Fruit fly (Drosophila melanogaster) whole organism, embryonic: ENCODE measurements around the gene Tsp97E.
A peak's percentile ranks its signal among the peaks of the same experiment; 100 is the strongest.

Experiments used
- Awh ChIP-seq: fragments of 200-800 bp; sonication (Bioruptor generic); IDR thresholded peaks from 2 replicates; pipeline ENCODE4, ENCODE4 v1.3.6; 2022; ENCODE audit warnings: missing biosample characterization, missing genetic modification characterization
- CG10209 ChIP-seq: fragments of 200-800 bp; sonication (Bioruptor generic); optimal IDR thresholded peaks from 3 replicates; lab custom pipeline; 2017; ENCODE audit warnings: missing biosample characterization, mild to moderate bottlenecking, missing genetic modification characterization, missing genetic modification reagents
- CG10274 ChIP-seq: fragments of 200-800 bp; sonication (Bioruptor generic); optimal IDR thresholded peaks from 3 replicates; lab custom pipeline; 2017; ENCODE audit warnings: missing biosample characterization, mild to moderate bottlenecking, missing genetic modification characterization
- CG10366 ChIP-seq: fragments of 200-800 bp; sonication (Bioruptor generic); IDR thresholded peaks from 2 replicates; pipeline ENCODE4 v1.3.6; 2022; ENCODE audit warnings: missing biosample characterization, missing genetic modification characterization
- CG10543 ChIP-seq: fragments of 200-800 bp; sonication (Bioruptor generic); optimal IDR thresholded peaks from 3 replicates; lab custom pipeline; 2017; ENCODE audit warnings: missing biosample characterization, mild to moderate bottlenecking, missing genetic modification characterization, moderate library complexity
- CG11398 ChIP-seq: fragments of 200-800 bp; sonication (Bioruptor generic); optimal IDR thresholded peaks from 2 replicates; lab custom pipeline; 2016; ENCODE audit warnings: missing biosample characterization, missing genetic modification characterization
- CG11723 ChIP-seq: fragments of 200-800 bp; sonication (Bioruptor generic); optimal IDR thresholded peaks from 2 replicates; lab custom pipeline; 2017; ENCODE audit warnings: missing biosample characterization, mild to moderate bottlenecking, missing genetic modification characterization
- CG12071 ChIP-seq: fragments of 200-800 bp; sonication (Bioruptor generic); optimal IDR thresholded peaks from 3 replicates; lab custom pipeline; 2018; ENCODE audit warnings: missing biosample characterization, mild to moderate bottlenecking, missing genetic modification characterization
- CG12236 ChIP-seq: fragments of 200-800 bp; sonication (Bioruptor generic); optimal IDR thresholded peaks from 2 replicates; lab custom pipeline; 2016; ENCODE audit warnings: missing biosample characterization, missing genetic modification characterization
- CG12942 ChIP-seq: fragments of 200-800 bp; sonication (Bioruptor generic); optimal IDR thresholded peaks from 3 replicates; lab custom pipeline; 2016; ENCODE audit warnings: missing biosample characterization, missing genetic modification characterization
- CG15696 ChIP-seq: fragments of 200-800 bp; sonication (Bioruptor generic); optimal IDR thresholded peaks from 2 replicates; lab custom pipeline; 2019; ENCODE audit warnings: missing biosample characterization, mild to moderate bottlenecking, missing genetic modification characterization, moderate library complexity
- CG1602 ChIP-seq: fragments of 200-800 bp; sonication (Bioruptor generic); optimal IDR thresholded peaks from 3 replicates; lab custom pipeline; 2016; ENCODE audit warnings: missing biosample characterization, missing genetic modification characterization
- CG16813 ChIP-seq: fragments of 200-800 bp; sonication (Bioruptor generic); IDR thresholded peaks from 3 replicates; pipeline ENCODE4 v1.3.6; 2022; ENCODE audit warnings: missing biosample characterization, missing genetic modification characterization; ENCODE audit not compliant: partially characterized antibody
- CG17361 ChIP-seq: fragments of 200-800 bp; sonication (Bioruptor generic); IDR thresholded peaks from 3 replicates; pipeline ENCODE4 v1.3.6; 2022; ENCODE audit warnings: missing biosample characterization, missing genetic modification characterization
- CG18011 ChIP-seq: fragments of 200-800 bp; sonication (Bioruptor generic); optimal IDR thresholded peaks from 2 replicates; lab custom pipeline; 2017; ENCODE audit warnings: missing biosample characterization, missing genetic modification characterization, mild to moderate bottlenecking, moderate library complexity, missing genotype
- CG34224 ChIP-seq: fragments of 200-800 bp; sonication (Bioruptor generic); IDR thresholded peaks from 3 replicates; pipeline ENCODE4 v1.3.6; 2022; ENCODE audit warnings: missing biosample characterization, missing genetic modification characterization; ENCODE audit not compliant: partially characterized antibody
- CG3847 ChIP-seq: fragments of 200-800 bp; sonication (Bioruptor generic); IDR thresholded peaks from 2 replicates; pipeline ENCODE4 v1.3.6; 2022; ENCODE audit warnings: missing biosample characterization, missing genetic modification characterization
- CG6654 ChIP-seq: fragments of 200-800 bp; sonication (Bioruptor generic); optimal IDR thresholded peaks from 2 replicates; lab custom pipeline; 2017; ENCODE audit warnings: missing biosample characterization, mild to moderate bottlenecking, missing genetic modification characterization
- CG7786 ChIP-seq: fragments of 200-800 bp; sonication (Bioruptor generic); optimal IDR thresholded peaks from 2 replicates; lab custom pipeline; 2016; ENCODE audit warnings: missing biosample characterization, missing genetic modification characterization
- CG8359 ChIP-seq: fragments of 200-800 bp; sonication (Bioruptor generic); optimal IDR thresholded peaks from 2 replicates; lab custom pipeline; 2017; ENCODE audit warnings: missing biosample characterization, mild to moderate bottlenecking, missing genetic modification characterization, borderline replicate concordance
- CG9727 ChIP-seq: fragments of 200-800 bp; sonication (Bioruptor generic); optimal IDR thresholded peaks from 3 replicates; lab custom pipeline; 2017; ENCODE audit warnings: missing biosample characterization, mild to moderate bottlenecking, missing genetic modification characterization
- CG9932 ChIP-seq: fragments of 200-800 bp; sonication (Bioruptor generic); IDR thresholded peaks from 2 replicates; pipeline ENCODE4 v1.3.6; 2022; ENCODE audit warnings: missing biosample characterization, missing genetic modification characterization
- Dfd ChIP-seq, 2 experiments: fragments of >200 bp; optimal IDR thresholded peaks; 2 replicates each; lab custom pipeline; 2017; ENCODE audit warnings: missing biosample characterization in 2 of 2, missing genetic modification characterization in 2 of 2
- Dip2 ChIP-seq: fragments of 200-800 bp; sonication (Bioruptor generic); IDR thresholded peaks from 2 replicates; pipeline ENCODE4 v1.3.6; 2022; ENCODE audit warnings: missing biosample characterization, missing genetic modification characterization
- GATAe ChIP-seq: fragments of 200-800 bp; sonication (Bioruptor generic); conservative IDR thresholded peaks from 2 replicates; pipeline ENCODE4 v1.3.6; 2022; ENCODE audit warnings: missing biosample characterization, missing genetic modification characterization
- HLH4C ChIP-seq: fragments of 200-800 bp; sonication (Bioruptor generic); IDR thresholded peaks from 3 replicates; pipeline ENCODE4 v1.3.6; 2022; ENCODE audit warnings: missing biosample characterization, missing genetic modification characterization; ENCODE audit not compliant: partially characterized antibody
- Hey ChIP-seq: fragments of 200-800 bp; sonication (Bioruptor generic); optimal IDR thresholded peaks from 3 replicates; lab custom pipeline; 2018; ENCODE audit warnings: missing biosample characterization, mild to moderate bottlenecking, missing genetic modification characterization
- Mad ChIP-seq: fragments of 200-800 bp; sonication (Bioruptor generic); optimal IDR thresholded peaks from 2 replicates; lab custom pipeline; 2016; ENCODE audit warnings: missing biosample characterization, missing genetic modification characterization
- NC2β ChIP-seq: fragments of 200-800 bp; sonication (Bioruptor generic); optimal IDR thresholded peaks from 2 replicates; lab custom pipeline; 2016; ENCODE audit warnings: missing biosample characterization, missing genetic modification characterization
- NFAT ChIP-seq: fragments of 200-800 bp; sonication (Bioruptor generic); IDR thresholded peaks from 2 replicates; pipeline ENCODE4 v1.3.6; 2022; ENCODE audit warnings: missing biosample characterization, missing genetic modification characterization
- Neu2 ChIP-seq: fragments of 200-800 bp; sonication (Bioruptor generic); optimal IDR thresholded peaks from 3 replicates; lab custom pipeline; 2016; ENCODE audit warnings: missing biosample characterization, missing genetic modification characterization, borderline replicate concordance
- Nf-YA ChIP-seq: fragments of 200-800 bp; sonication (Bioruptor generic); IDR thresholded peaks from 2 replicates; pipeline ENCODE4 v1.3.6; 2022; ENCODE audit warnings: missing biosample characterization, missing genetic modification characterization
- Oli ChIP-seq: fragments of 200-800 bp; sonication (Bioruptor generic); optimal IDR thresholded peaks from 2 replicates; lab custom pipeline; 2018; ENCODE audit warnings: missing biosample characterization, mild to moderate bottlenecking, missing genetic modification characterization, moderate library complexity
- Optix ChIP-seq: fragments of 200-800 bp; sonication (Bioruptor generic); IDR thresholded peaks from 3 replicates; pipeline ENCODE4 v1.3.6; 2022; ENCODE audit warnings: missing biosample characterization, missing genetic modification characterization
- Pdp1 ChIP-seq, 2 experiments: fragments of 200-800 bp; sonication (Bioruptor generic); optimal IDR thresholded peaks; 3 replicates each; lab custom pipeline; 2016; ENCODE audit warnings: missing biosample characterization in 2 of 2, missing genetic modification characterization in 2 of 2, mild to moderate bottlenecking in 1 of 2, moderate library complexity in 1 of 2
- Side ChIP-seq: fragments of 200-800 bp; sonication (Bioruptor generic); optimal IDR thresholded peaks from 2 replicates; lab custom pipeline; 2016; ENCODE audit warnings: missing biosample characterization, missing genetic modification characterization
- Sry-β ChIP-seq: fragments of 200-800 bp; sonication (Bioruptor generic); optimal IDR thresholded peaks from 2 replicates; lab custom pipeline; 2018; ENCODE audit warnings: missing biosample characterization, mild to moderate bottlenecking, missing genetic modification characterization, moderate library complexity
- Stat92E ChIP-seq, 3 experiments: fragments of >200 bp in 2 of 3; fragments of 200-800 bp in 1 of 3; sonication (Bioruptor generic) in 1 of 3; optimal IDR thresholded peaks; 2 replicates each; lab custom pipeline; 2017 to 2019; ENCODE audit warnings: missing biosample characterization in 3 of 3, missing genetic modification characterization in 3 of 3, mild to moderate bottlenecking in 1 of 3, moderate library complexity in 1 of 3
- btn ChIP-seq: fragments of 200-800 bp; sonication (Bioruptor generic); optimal IDR thresholded peaks from 2 replicates; lab custom pipeline; 2016; ENCODE audit warnings: missing biosample characterization, missing genetic modification characterization
- chif ChIP-seq, 2 experiments: fragments of 200-800 bp; sonication (Bioruptor generic); optimal IDR thresholded peaks; 3 replicates each; lab custom pipeline; 2016; ENCODE audit warnings: missing biosample characterization in 2 of 2, missing genetic modification characterization in 2 of 2
- emc ChIP-seq: fragments of 200-800 bp; sonication (Bioruptor generic); optimal IDR thresholded peaks from 2 replicates; lab custom pipeline; 2016; ENCODE audit warnings: missing biosample characterization, missing genetic modification characterization
- gcm2 ChIP-seq: fragments of 200-800 bp; sonication (Bioruptor generic); optimal IDR thresholded peaks from 2 replicates; lab custom pipeline; 2016; ENCODE audit warnings: missing biosample characterization, missing genetic modification characterization
- grau ChIP-seq: fragments of 200-800 bp; optimal IDR thresholded peaks from 3 replicates; lab custom pipeline; 2019; ENCODE audit warnings: missing biosample characterization, mild to moderate bottlenecking, missing genetic modification characterization, moderate library complexity
- hbn ChIP-seq: fragments of 200-800 bp; sonication (Bioruptor generic); IDR thresholded peaks from 2 replicates; pipeline ENCODE4 v1.3.6; 2022; ENCODE audit warnings: missing biosample characterization, missing genetic modification characterization; ENCODE audit not compliant: partially characterized antibody
- inv ChIP-seq: fragments of 200-800 bp; sonication (Bioruptor generic); IDR thresholded peaks from 2 replicates; pipeline ENCODE4 v1.3.6; 2022; ENCODE audit warnings: missing biosample characterization, missing genetic modification characterization; ENCODE audit not compliant: partially characterized antibody
- kni ChIP-seq: fragments of 200-800 bp; sonication (Bioruptor generic); optimal IDR thresholded peaks from 3 replicates; lab custom pipeline; 2017; ENCODE audit warnings: mild to moderate bottlenecking, missing biosample characterization, missing genetic modification reagents, missing genetic modification characterization
- onecut ChIP-seq: fragments of 200-800 bp; sonication (Bioruptor generic); IDR thresholded peaks from 2 replicates; pipeline ENCODE4 v1.3.6; 2022; ENCODE audit warnings: missing biosample characterization, missing genetic modification characterization
- pnt ChIP-seq: fragments of 200-800 bp; sonication (Bioruptor generic); optimal IDR thresholded peaks from 3 replicates; lab custom pipeline; 2016; ENCODE audit warnings: missing biosample characterization, missing genetic modification characterization
- salm ChIP-seq: fragments of 200-800 bp; sonication (Bioruptor generic); optimal IDR thresholded peaks from 2 replicates; lab custom pipeline; 2018; ENCODE audit warnings: missing biosample characterization, mild to moderate bottlenecking, missing genetic modification characterization
- sd ChIP-seq: fragments of 200-800 bp; sonication (Bioruptor generic); optimal IDR thresholded peaks from 3 replicates; lab custom pipeline; 2018; ENCODE audit warnings: missing biosample characterization, mild to moderate bottlenecking, missing genetic modification characterization, moderate library complexity
- zfh1 ChIP-seq: fragments of 200-800 bp; sonication (Bioruptor generic); IDR thresholded peaks from 3 replicates; pipeline ENCODE4 v1.3.6; 2022; ENCODE audit warnings: missing biosample characterization, missing genetic modification characterization

Gene Tsp97E

dm6 chr3R:26937423-26937822 lies 27.2 kb downstream of the Tsp97E start (continued):
- TF ChIP-seq Stat92E (GFP tag; optimal IDR thresholded peaks at IDR 0.05; lab: Kevin White, UChicago): no peak
- TF ChIP-seq chif (GFP tag; optimal IDR thresholded peaks at IDR 0.05; lab: Kevin White, UChicago): peak in 1 of 2 experiments; percentile 64
- TF ChIP-seq CG17361 (GFP tag; lab: Robert Waterston, UW): peak; percentile 75
- peak; percentile 19 for TF ChIP-seq btn (GFP tag; lab: Kevin White, UChicago)
- peak; percentile 25 for TF ChIP-seq CG11723
- 0 out of 3 replicates have a peak, but pooled peaks have one; percentile 31 for TF ChIP-seq zfh1
- TF ChIP-seq Optix (GFP tag; lab: Robert Waterston, UW): no peak
- TF ChIP-seq Dip2: no peak
- TF ChIP-seq CG1602 (GFP tag; lab: Kevin White, UChicago): peak; percentile 21
- no peak for TF ChIP-seq CG3847 (GFP tag; lab: Robert Waterston, UW)
- TF ChIP-seq CG6654 (GFP tag; lab: Kevin White, UChicago): no peak
- TF ChIP-seq CG18011: no peak
- no peak for TF ChIP-seq kni
- TF ChIP-seq Dfd (GFP tag; optimal IDR thresholded peaks at IDR 0.05; lab: Kevin White, UChicago): no peak
- TF ChIP-seq salm (tag; lab: Kevin White, UChicago): no peak
- peak; percentile 32 for TF ChIP-seq CG10209 (GFP tag; lab: Kevin White, UChicago)
- no peak for TF ChIP-seq inv (GFP tag; lab: Robert Waterston, UW)
- peak; percentile 25 for TF ChIP-seq Mad
- TF ChIP-seq Awh (GFP tag; lab: Robert Waterston, UW): no peak
- no peak for TF ChIP-seq Nf-YA (GFP tag; lab: Robert Waterston, UW)
- TF ChIP-seq NFAT (GFP tag; lab: Robert Waterston, UW): no peak
- no peak for TF ChIP-seq Side
- TF ChIP-seq CG12071 (GFP tag; lab: Kevin White, UChicago): no peak
- no peak for TF ChIP-seq emc (GFP tag; lab: Kevin White, UChicago)
- TF ChIP-seq CG9727 (GFP tag; lab: Kevin White, UChicago): peak; percentile 44
- TF ChIP-seq hbn (GFP tag; lab: Robert Waterston, UW): no peak
- no peak for TF ChIP-seq CG11398 (GFP tag; lab: Kevin White, UChicago)
- no peak for TF ChIP-seq CG12236 (GFP tag; lab: Kevin White, UChicago)
- TF ChIP-seq GATAe (GFP tag; lab: Robert Waterston, UW): no peak
- peak; percentile 16 for TF ChIP-seq sd (tag; lab: Kevin White, UChicago)
- no peak for TF ChIP-seq gcm2 (GFP tag; lab: Kevin White, UChicago)
- peak; percentile 2 for TF ChIP-seq CG10543 (GFP tag; lab: Kevin White, UChicago)
- TF ChIP-seq HLH4C (GFP tag; lab: Robert Waterston, UW): no peak
- peak; percentile 68 for TF ChIP-seq Oli (tag; lab: Kevin White, UChicago)
- TF ChIP-seq CG10366 (GFP tag; lab: Robert Waterston, UW): no peak
- no peak for TF ChIP-seq onecut (GFP tag; lab: Robert Waterston, UW)
- TF ChIP-seq CG12942 (GFP tag; lab: Kevin White, UChicago): peak; percentile 13
- peak; percentile 13 for TF ChIP-seq CG7786 (GFP tag; lab: Kevin White, UChicago)
- TF ChIP-seq Sry-β (GFP tag; lab: Kevin White, UChicago): no peak
- no peak for TF ChIP-seq CG15696 (tag; lab: Kevin White, UChicago)
- TF ChIP-seq CG8359 (GFP tag; lab: Kevin White, UChicago): no peak
- peak; percentile 6 for TF ChIP-seq NC2β (GFP tag; lab: Kevin White, UChicago)
- no peak for TF ChIP-seq CG34224
- TF ChIP-seq grau (tag; lab: Kevin White, UChicago): peak; percentile 60
- no peak for TF ChIP-seq CG16813 (GFP tag; lab: Robert Waterston, UW)
- TF ChIP-seq Hey (tag; lab: Kevin White, UChicago): no peak
- no peak for TF ChIP-seq Pdp1 (GFP tag; optimal IDR thresholded peaks at IDR 0.05; lab: Kevin White, UChicago)
- no peak for TF ChIP-seq CG9932 (GFP tag; lab: Robert Waterston, UW)
- TF ChIP-seq CG10274 (GFP tag; lab: Kevin White, UChicago): peak; percentile 23
- no peak for TF ChIP-seq pnt (GFP tag; lab: Kevin White, UChicago)
- TF ChIP-seq Neu2 (GFP tag; lab: Kevin White, UChicago): no peak
